Worm (Caenorhabditis elegans) whole organism, late embryonic: ENCODE data around the gene Y32B12B.4.
"Not testable (repeated sequence)": the region's sequence is repeated elsewhere in the genome, so short reads cannot be mapped to it uniquely, and the experiment has no call there.

Experiments used
- F13H6.1 ChIP-seq: sonication (generic microtip); optimal IDR thresholded peaks from 2 replicates; lab custom pipeline; 2016; ENCODE audit warnings: missing genetic modification characterization, missing compliant biosample characterization
- K02D7.2 ChIP-seq: sonication (generic microtip); optimal IDR thresholded peaks from 2 replicates; lab custom pipeline; 2017; ENCODE audit warnings: mild to moderate bottlenecking, missing genetic modification characterization, missing compliant biosample characterization
- K09A11.1 ChIP-seq: sonication (generic microtip); optimal IDR thresholded peaks from 2 replicates; lab custom pipeline; 2017; ENCODE audit warnings: antibody characterized with exemption, mild to moderate bottlenecking, missing genetic modification characterization, missing compliant biosample characterization; ENCODE audit not compliant: insufficient read depth
- Y22D7AL.16 ChIP-seq: sonication (generic microtip); optimal IDR thresholded peaks from 2 replicates; lab custom pipeline; 2016; ENCODE audit warnings: missing genetic modification characterization, missing compliant biosample characterization
- ahr-1 ChIP-seq: sonication (generic microtip); optimal IDR thresholded peaks from 2 replicates; lab custom pipeline; 2016; ENCODE audit warnings: missing genetic modification characterization, missing compliant biosample characterization
- ceh-18 ChIP-seq: sonication (generic microtip); optimal IDR thresholded peaks from 2 replicates; lab custom pipeline; 2016; ENCODE audit warnings: missing genetic modification characterization, missing compliant biosample characterization
- ceh-19 ChIP-seq: fragments of 200-800 bp; sonication (Bioruptor generic); optimal IDR thresholded peaks from 2 replicates; lab custom pipeline; 2018; ENCODE audit warnings: mild to moderate bottlenecking, missing genetic modification characterization, missing compliant biosample characterization
- ceh-22 ChIP-seq: sonication (generic microtip); optimal IDR thresholded peaks from 2 replicates; lab custom pipeline; 2017; ENCODE audit warnings: missing biosample characterization, missing genetic modification characterization
- ceh-48 ChIP-seq: sonication (generic microtip); optimal IDR thresholded peaks from 2 replicates; lab custom pipeline; 2016; ENCODE audit warnings: missing genetic modification characterization, inconsistent platforms, missing compliant biosample characterization
- che-1 ChIP-seq: sonication (generic microtip); optimal IDR thresholded peaks from 2 replicates; lab custom pipeline; 2016; ENCODE audit warnings: mild to moderate bottlenecking, missing genetic modification characterization, missing compliant biosample characterization
- dve-1 ChIP-seq: sonication (generic microtip); optimal IDR thresholded peaks from 2 replicates; lab custom pipeline; 2017; ENCODE audit warnings: antibody characterized with exemption, mild to moderate bottlenecking, missing genetic modification characterization, missing compliant biosample characterization
- fkh-6 ChIP-seq: sonication (generic microtip); optimal IDR thresholded peaks from 2 replicates; lab custom pipeline; 2016; ENCODE audit warnings: missing genetic modification characterization, missing compliant biosample characterization
- hlh-15 ChIP-seq: sonication (generic microtip); optimal IDR thresholded peaks from 2 replicates; lab custom pipeline; 2016; ENCODE audit warnings: missing genetic modification characterization, missing compliant biosample characterization
- hlh-30 ChIP-seq: sonication (generic microtip); optimal IDR thresholded peaks from 2 replicates; lab custom pipeline; 2017; ENCODE audit warnings: antibody characterized with exemption, missing genetic modification characterization, missing compliant biosample characterization; ENCODE audit not compliant: insufficient read depth
- lin-11 ChIP-seq: fragments of 200-800 bp; sonication (Bioruptor generic); optimal IDR thresholded peaks from 2 replicates; lab custom pipeline; 2018; ENCODE audit warnings: mild to moderate bottlenecking, missing genetic modification characterization, missing compliant biosample characterization
- mec-3 ChIP-seq: sonication (generic microtip); optimal IDR thresholded peaks from 2 replicates; lab custom pipeline; 2016; ENCODE audit warnings: borderline replicate concordance, missing genetic modification characterization, missing compliant biosample characterization
- nfya-1 ChIP-seq: sonication (generic microtip); optimal IDR thresholded peaks from 2 replicates; lab custom pipeline; 2017; ENCODE audit warnings: missing genetic modification characterization, mild to moderate bottlenecking, missing compliant biosample characterization, antibody characterized with exemption, moderate library complexity
- nhr-11 ChIP-seq: fragments of 150-350 bp; optimal IDR thresholded peaks from 2 replicates; lab custom pipeline; 2014; ENCODE audit warnings: missing biosample characterization, missing genetic modification characterization
- pag-3 ChIP-seq: sonication (generic microtip); optimal IDR thresholded peaks from 2 replicates; lab custom pipeline; 2016; ENCODE audit warnings: missing compliant biosample characterization, missing genetic modification characterization, borderline replicate concordance
- pat-9 ChIP-seq: fragments of 200-800 bp; sonication (Bioruptor generic); optimal IDR thresholded peaks from 2 replicates; lab custom pipeline; 2018; ENCODE audit warnings: mild to moderate bottlenecking, missing genetic modification characterization, moderate library complexity, missing compliant biosample characterization
- pax-1 ChIP-seq: fragments of 150-350 bp; optimal IDR thresholded peaks from 2 replicates; lab custom pipeline; 2014; ENCODE audit warnings: missing biosample characterization, missing genetic modification characterization
- pha-2 ChIP-seq: sonication (generic microtip); optimal IDR thresholded peaks from 2 replicates; lab custom pipeline; 2017; ENCODE audit warnings: mild to moderate bottlenecking, missing genetic modification characterization, missing compliant biosample characterization
- pha-4 ChIP-seq: fragments of 150-350 bp; optimal IDR thresholded peaks from 2 replicates; lab custom pipeline; 2018; ENCODE audit warnings: missing biosample characterization, missing genetic modification reagents, missing genetic modification characterization
- pqm-1 ChIP-seq: sonication (generic microtip); optimal IDR thresholded peaks from 2 replicates; lab custom pipeline; 2016; ENCODE audit warnings: missing genetic modification characterization, missing compliant biosample characterization
- sdc-2 ChIP-seq: sonication (generic microtip); optimal IDR thresholded peaks from 2 replicates; lab custom pipeline; 2016; ENCODE audit warnings: missing genotype, missing genetic modification characterization, missing compliant biosample characterization
- sox-2 ChIP-seq: fragments of 200-800 bp; sonication (Bioruptor generic); IDR thresholded peaks from 2 replicates; pipeline ENCODE4 v1.3.6; 2022; ENCODE audit warnings: missing genetic modification reagents, missing genetic modification characterization, missing compliant biosample characterization
- sox-4 ChIP-seq: sonication (generic microtip); optimal IDR thresholded peaks from 2 replicates; lab custom pipeline; 2017; ENCODE audit warnings: mild to moderate bottlenecking, missing genetic modification characterization, inconsistent platforms, missing compliant biosample characterization
- syd-9 ChIP-seq: sonication (generic microtip); optimal IDR thresholded peaks from 2 replicates; lab custom pipeline; 2016; ENCODE audit warnings: mild to moderate bottlenecking, missing genetic modification characterization, moderate library complexity, missing compliant biosample characterization
- tbx-2 ChIP-seq: sonication (generic microtip); optimal IDR thresholded peaks from 2 replicates; lab custom pipeline; 2016; ENCODE audit warnings: missing genetic modification characterization, missing compliant biosample characterization
- tbx-7 ChIP-seq: sonication (generic microtip); optimal IDR thresholded peaks from 2 replicates; lab custom pipeline; 2016; ENCODE audit warnings: missing genotype, missing genetic modification characterization, missing compliant biosample characterization
- ttx-3 ChIP-seq: sonication (generic microtip); optimal IDR thresholded peaks from 2 replicates; lab custom pipeline; 2016; ENCODE audit warnings: missing genetic modification reagents, missing genetic modification characterization, missing compliant biosample characterization
- unc-3 ChIP-seq, 2 experiments: fragments of 200-800 bp in 1 of 2; sonication (Bioruptor generic) in 1 of 2; sonication (generic microtip) in 1 of 2; conservative IDR thresholded peaks in 1 of 2; optimal IDR thresholded peaks in 1 of 2; 2 replicates each; pipeline versions ENCODE4 v1.3.6 to Lab custom; 2016 to 2022; ENCODE audit warnings: missing compliant biosample characterization in 2 of 2, missing genetic modification characterization in 2 of 2, missing genetic modification reagents in 1 of 2
- unc-55 ChIP-seq: sonication (generic microtip); optimal IDR thresholded peaks from 2 replicates; lab custom pipeline; 2017; ENCODE audit warnings: missing biosample characterization, missing genetic modification reagents, missing genetic modification characterization

Y32B12B.4 gene

ce11 chrV:16552929-16553328 is at the start of gene Y32B12B.4 (continued):
- peak; percentile 56 for TF ChIP-seq ceh-18 (tag; lab: Kevin White, UChicago)
- TF ChIP-seq hlh-15 (tag; lab: Kevin White, UChicago): peak; percentile 29
- no peak for TF ChIP-seq ceh-48 (tag; lab: Kevin White, UChicago)
- TF ChIP-seq Y22D7AL.16 (tag; lab: Kevin White, UChicago): no peak
- TF ChIP-seq unc-55: no peak
- no peak for TF ChIP-seq che-1 (tag; lab: Kevin White, UChicago)
- peak; percentile 14 for TF ChIP-seq sox-4 (tag; lab: Kevin White, UChicago)
- no peak for TF ChIP-seq pax-1 (tag; lab: Kevin White, UChicago)
- TF ChIP-seq pat-9: no peak
- TF ChIP-seq tbx-2: peak; percentile 98
- TF ChIP-seq nfya-1 (tag; lab: Kevin White, UChicago): no peak
- TF ChIP-seq sox-2 (GFP tag; lab: Robert Waterston, UW): peak; percentile 21; the same call in 1 of the 2 replicates
- TF ChIP-seq fkh-6 (tag; lab: Kevin White, UChicago): peak; percentile 85
- TF ChIP-seq mec-3 (tag; lab: Kevin White, UChicago): peak; percentile 93
- no peak for TF ChIP-seq pha-4 (tag; lab: Kevin White, UChicago)
- TF ChIP-seq lin-11 (tag; lab: Kevin White, UChicago): peak; percentile 18

- TF ChIP-seq ceh-22 (tag; lab: Kevin White, UChicago): no peak
- no peak for TF ChIP-seq pha-2
- no peak for TF ChIP-seq ceh-19 (GFP tag; lab: Kevin White, UChicago)
- TF ChIP-seq hlh-15 (tag; lab: Kevin White, UChicago): no peak
- no peak for TF ChIP-seq tbx-7 (tag; lab: Kevin White, UChicago)
- TF ChIP-seq hlh-30 (tag; lab: Kevin White, UChicago): no peak
- no peak for TF ChIP-seq fkh-6 (tag; lab: Kevin White, UChicago)
- TF ChIP-seq unc-55: no peak
- TF ChIP-seq pqm-1 (tag; lab: Kevin White, UChicago): no peak
- TF ChIP-seq dve-1: no peak
- TF ChIP-seq pax-1 (tag; lab: Kevin White, UChicago): no peak
- TF ChIP-seq K02D7.2 (tag; lab: Kevin White, UChicago): no peak
- no peak for TF ChIP-seq nhr-11 (tag; lab: Kevin White, UChicago)
- no peak for TF ChIP-seq syd-9
- no peak for TF ChIP-seq sdc-2 (tag; lab: Kevin White, UChicago)
Measured at ce11 chrV:16505828-16506227, 47.3 kb upstream of the Y32B12B.4 start, which contains the start of gene nhr-54. nhr-54 (minus strand) TSS chrV:16505928.

ce11 chrV:16506650-16507049 is 46.5 kb upstream of the Y32B12B.4 start:
- TF ChIP-seq ahr-1 (tag; lab: Kevin White, UChicago) (no peak), che-1 (tag; lab: Kevin White, UChicago) (no peak), ceh-22 (tag; lab: Kevin White, UChicago) (no peak), pqm-1 (tag; lab: Kevin White, UChicago) (no peak), ttx-3 (tag; lab: Kevin White, UChicago) (no peak), ceh-48 (tag; lab: Kevin White, UChicago) (no peak), pat-9 (no peak), pha-2 (no peak), F13H6.1 (tag; lab: Kevin White, UChicago) (no peak)

- TF ChIP-seq lin-11 (tag; lab: Kevin White, UChicago): no peak
Measured at ce11 chrV:16508667-16509066, 44.5 kb upstream of the Y32B12B.4 start, which contains the start of gene srr-3. srr-3 (minus strand) TSS chrV:16508767.

- not testable (repeated sequence) for TF ChIP-seq unc-3 (GFP tag; conservative IDR thresholded peaks at IDR 0.05; lab: Robert Waterston, UW); unc-3 (tag; optimal IDR thresholded peaks at IDR 0.05; lab: Kevin White, UChicago); pag-3; K09A11.1 (tag; lab: Kevin White, UChicago)
Measured at ce11 chrV:16515140-16515539, 38.0 kb upstream of the Y32B12B.4 start, which contains the start of gene F36D3.5. F36D3.5 (minus strand) TSS chrV:16515240.
